Fruit fly (Drosophila melanogaster) whole organism, adult: ENCODE measurements around the gene DppIII.

ENCODE experiments used
- CG14711 ChIP-seq: fragments of 200-800 bp; sonication (Bioruptor generic); optimal IDR thresholded peaks from 2 replicates; lab custom pipeline; 2018; ENCODE audit warnings: missing biosample characterization, mild to moderate bottlenecking, missing genetic modification characterization, moderate library complexity
- CG1620 ChIP-seq: fragments of 200-800 bp; sonication (Bioruptor generic); optimal IDR thresholded peaks from 2 replicates; lab custom pipeline; 2016; ENCODE audit warnings: missing biosample characterization, missing genetic modification characterization
- CG33017 ChIP-seq: fragments of 200-800 bp; sonication (Bioruptor generic); optimal IDR thresholded peaks from 2 replicates; lab custom pipeline; 2018; ENCODE audit warnings: missing biosample characterization, mild to moderate bottlenecking, missing genetic modification characterization, moderate library complexity
- Clk ChIP-seq: fragments of 200-800 bp; sonication (Bioruptor generic); optimal IDR thresholded peaks from 2 replicates; lab custom pipeline; 2017; ENCODE audit warnings: missing biosample characterization, missing genetic modification characterization
- Crg-1 ChIP-seq: fragments of 200-800 bp; sonication (Bioruptor generic); optimal IDR thresholded peaks from 2 replicates; lab custom pipeline; 2016; ENCODE audit warnings: missing biosample characterization, missing genetic modification characterization
- Mnt ChIP-seq: fragments of 200-800 bp; sonication (Bioruptor generic); optimal IDR thresholded peaks from 2 replicates; lab custom pipeline; 2016; ENCODE audit warnings: missing biosample characterization, mild to moderate bottlenecking, missing genetic modification characterization
- kay ChIP-seq: fragments of 200-800 bp; sonication (Bioruptor generic); peaks from one replicate; lab custom pipeline; 2016; ENCODE audit warnings: missing biosample characterization, missing genetic modification characterization, borderline replicate concordance
- tj ChIP-seq: fragments of 200-800 bp; sonication (Bioruptor generic); optimal IDR thresholded peaks from 3 replicates; lab custom pipeline; 2017; ENCODE audit warnings: missing biosample characterization, mild to moderate bottlenecking, missing genetic modification characterization, moderate library complexity
- toe ChIP-seq: fragments of 200-800 bp; sonication (Bioruptor generic); optimal IDR thresholded peaks from 2 replicates; lab custom pipeline; 2016; ENCODE audit warnings: missing biosample characterization, missing genetic modification characterization

- TF ChIP-seq tj (GFP tag; lab: Kevin White, UChicago) (no peak), toe (no peak), CG14711 (tag; lab: Kevin White, UChicago) (no peak), CG33017 (no peak), Clk (no peak), Mnt (GFP tag; lab: Kevin White, UChicago) (no peak), kay (GFP tag; lab: Kevin White, UChicago) (no peak), CG1620 (GFP tag; lab: Kevin White, UChicago) (no peak), Crg-1 (GFP tag; lab: Kevin White, UChicago) (no peak)
Measured at dm6 chr3R:8329628-8330027, 14.6 kb upstream of the DppIII start.
